Worm (Caenorhabditis elegans): Measurements from ENCODE around the gene let-4.

The let-4 gene

DNA sequence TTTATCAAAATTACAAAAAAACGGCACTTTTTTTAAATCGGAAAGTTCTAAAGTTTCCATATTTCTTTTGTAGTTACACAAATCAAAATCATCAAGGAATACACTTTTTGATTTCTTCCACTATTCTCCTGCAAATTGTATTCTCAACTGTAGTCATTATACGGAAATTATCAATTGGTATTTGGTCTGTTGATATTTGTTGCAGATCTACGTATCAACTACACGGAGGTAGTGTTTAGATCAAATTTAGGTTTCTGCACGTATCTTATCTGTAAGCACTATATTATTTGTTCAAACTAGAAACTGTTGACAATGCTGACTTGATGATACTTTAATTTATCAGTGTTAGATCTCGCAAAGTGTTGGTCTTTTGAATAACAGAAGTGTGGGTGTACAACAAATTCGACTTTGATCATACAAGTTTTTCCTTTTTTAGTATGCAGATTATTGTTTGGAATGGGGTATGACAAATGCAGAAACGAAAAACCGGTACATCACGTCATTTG, 9.4 kb upstream of the let-4 start:
- no peak for TF ChIP-seq K09A11.1 (tag; optimal IDR thresholded peaks at IDR 0.05; ENCODE audit: insufficient read depth)
- no peak for TF ChIP-seq unc-42 (tag; optimal IDR thresholded peaks at IDR 0.05)
- no peak for TF ChIP-seq ceh-19 (GFP tag; optimal IDR thresholded peaks at IDR 0.05)
- no peak for TF ChIP-seq K02D7.2 (tag; optimal IDR thresholded peaks at IDR 0.05)
- no peak for TF ChIP-seq ceh-9 (tag; optimal IDR thresholded peaks at IDR 0.05)
- TF ChIP-seq elt-2 (tag; optimal IDR thresholded peaks at IDR 0.05): peak; percentile 14
- no peak for TF ChIP-seq fkh-10 (GFP tag; optimal IDR thresholded peaks at IDR 0.05)
- peak; percentile 7 for TF ChIP-seq dve-1 (tag; optimal IDR thresholded peaks at IDR 0.05)
- TF ChIP-seq ceh-2 (tag; optimal IDR thresholded peaks at IDR 0.05): no peak

DNA sequence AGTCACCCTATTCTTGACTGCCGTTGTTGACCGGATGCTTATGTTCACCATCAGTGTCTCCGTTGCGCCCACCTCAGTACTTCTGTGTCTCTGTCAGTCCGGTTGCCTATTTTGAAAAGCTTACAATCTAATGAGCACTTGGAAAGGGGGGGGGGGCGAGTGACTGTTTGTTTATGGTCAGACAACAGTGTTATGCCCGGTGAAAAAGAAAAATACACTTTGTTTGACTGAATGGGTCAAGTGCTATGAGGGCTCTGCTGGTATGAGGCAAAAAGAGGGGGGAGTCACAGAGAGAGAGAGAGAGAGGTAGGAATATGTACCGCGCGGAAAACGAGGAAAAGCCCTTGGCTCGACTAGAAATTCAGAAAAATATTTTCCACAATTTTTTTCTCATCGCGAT, 6.5 kb upstream of the let-4 start:
- TF ChIP-seq ceh-24 (tag; optimal IDR thresholded peaks at IDR 0.05) (no peak), tbx-2 (tag; optimal IDR thresholded peaks at IDR 0.05) (peak; percentile 43), ceh-22 (tag; optimal IDR thresholded peaks at IDR 0.05) (peak; percentile 70), unc-86 (tag; optimal IDR thresholded peaks at IDR 0.05) (no peak), dve-1 (tag; optimal IDR thresholded peaks at IDR 0.05) (no peak), unc-3 (GFP tag; conservative IDR thresholded peaks at IDR 0.05) (no peak), unc-3 (tag; optimal IDR thresholded peaks at IDR 0.05) (no peak), ceh-31 (tag; optimal IDR thresholded peaks at IDR 0.05) (no peak), hlh-30 (tag; optimal IDR thresholded peaks at IDR 0.05; ENCODE audit: insufficient read depth) (no peak), nhr-232 (tag; optimal IDR thresholded peaks at IDR 0.05) (no peak), unc-42 (tag; optimal IDR thresholded peaks at IDR 0.05) (no peak), ttx-3 (tag; optimal IDR thresholded peaks at IDR 0.05) (no peak), npax-4 (tag; optimal IDR thresholded peaks at IDR 0.05) (no peak), ama-1 (optimal IDR thresholded peaks at IDR 0.05) (no peak), pha-2 (tag; optimal IDR thresholded peaks at IDR 0.05) (peak; percentile 65)

DNA sequence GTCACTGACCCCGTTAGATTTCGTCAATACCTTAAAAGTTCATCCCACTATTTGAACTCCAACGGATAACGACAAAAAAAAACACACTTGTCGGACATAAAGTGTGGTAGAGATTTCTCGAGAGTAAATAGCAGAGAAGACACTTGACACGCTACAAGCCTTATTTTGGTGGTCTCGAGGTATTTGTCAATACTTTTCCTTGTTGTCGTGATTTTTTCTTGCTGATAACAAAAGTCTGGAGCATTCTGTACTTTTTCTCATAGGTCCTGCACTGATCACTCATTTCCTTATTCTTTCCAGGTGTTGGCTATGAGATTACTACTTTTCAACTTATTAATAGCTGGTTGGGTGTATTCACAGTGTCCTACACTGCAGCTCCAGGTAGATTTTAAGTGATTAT, 5.3 kb upstream of the let-4 start, which contains the start of gene lron-1:
TSS of gene lron-1 (plus strand) at position 301 of the 400 bp plus-strand sequence.
- TF ChIP-seq pax-1 (tag; optimal IDR thresholded peaks at IDR 0.05) (no peak), gmeb-2 (tag; optimal IDR thresholded peaks at IDR 0.05) (no peak), hlh-6 (tag; optimal IDR thresholded peaks at IDR 0.05) (no peak), pros-1 (tag; optimal IDR thresholded peaks at IDR 0.05) (no peak), ttx-3 (tag; optimal IDR thresholded peaks at IDR 0.05) (no peak), pqm-1 (tag; optimal IDR thresholded peaks at IDR 0.05) (no peak), ceh-22 (tag; optimal IDR thresholded peaks at IDR 0.05) (no peak), elt-4 (tag; optimal IDR thresholded peaks at IDR 0.05) (no peak)

DNA sequence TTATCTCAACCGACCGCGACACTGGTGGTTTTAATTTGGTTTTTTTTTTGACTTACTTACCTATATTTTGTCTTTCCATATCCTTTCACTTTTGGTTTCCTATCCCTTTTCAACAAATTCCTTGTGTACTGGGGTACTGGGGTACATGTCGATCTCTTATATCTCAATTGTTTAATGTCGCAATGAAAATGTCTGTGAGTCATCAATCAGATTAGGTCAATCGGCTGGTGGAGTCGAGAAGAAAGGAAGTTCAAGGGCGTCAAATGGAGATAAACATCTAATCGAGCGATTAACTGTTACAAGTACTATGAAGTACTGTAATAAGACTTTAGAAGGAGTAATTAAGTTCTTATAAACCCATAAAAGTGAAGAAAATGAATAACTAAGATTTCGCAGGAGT, 1.8 kb upstream of the let-4 start:
- TF ChIP-seq C08G9.2 (tag; optimal IDR thresholded peaks at IDR 0.05) (no peak), unc-55 (GFP tag; optimal IDR thresholded peaks at IDR 0.05) (peak; percentile 68), syd-9 (tag; optimal IDR thresholded peaks at IDR 0.05) (no peak), hlh-15 (tag; optimal IDR thresholded peaks at IDR 0.05) (no peak), pha-2 (tag; optimal IDR thresholded peaks at IDR 0.05) (no peak)

DNA sequence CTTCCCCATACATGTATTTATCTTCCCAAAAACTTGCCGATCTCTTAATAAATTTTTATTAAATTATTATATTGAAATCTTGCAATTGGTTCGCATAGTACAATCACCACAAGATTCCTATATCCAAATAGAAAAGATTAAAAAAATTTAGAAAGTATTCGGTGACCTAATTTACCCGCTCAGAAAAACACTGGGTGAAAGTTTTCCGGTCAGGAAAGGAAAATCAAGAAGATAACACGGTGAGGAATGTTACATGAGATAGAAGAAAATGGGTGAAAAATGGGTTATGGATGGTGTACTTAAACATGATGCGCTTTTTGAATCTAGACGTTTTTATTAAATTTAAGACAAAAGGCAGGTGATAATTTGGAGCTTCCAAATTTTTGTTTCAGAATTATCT, 3.1 kb downstream of the let-4 start:
- TF ChIP-seq pat-9 (tag; optimal IDR thresholded peaks at IDR 0.05) (no peak), dve-1 (tag; optimal IDR thresholded peaks at IDR 0.05) (no peak), sox-2 (GFP tag; IDR thresholded peaks at IDR 0.05) (no peak), nfya-1 (tag; optimal IDR thresholded peaks at IDR 0.05) (no peak), K09A11.1 (tag; optimal IDR thresholded peaks at IDR 0.05; ENCODE audit: insufficient read depth) (no peak), nhr-11 (tag; optimal IDR thresholded peaks at IDR 0.05) (no peak), C38D4.7 (GFP tag; optimal IDR thresholded peaks at IDR 0.05) (no peak), ahr-1 (tag; optimal IDR thresholded peaks at IDR 0.05) (no peak)
